Worm (Caenorhabditis elegans) whole organism, young adult: Measurements from ENCODE around the gene ZK643.2.

Experiments
- C17E4.6 ChIP-seq: fragments of 200-800 bp; sonication (Bioruptor generic); IDR thresholded peaks from 2 replicates; pipeline ENCODE4 v1.3.6; 2022; ENCODE audit warnings: missing genetic modification reagents, missing genetic modification characterization, missing compliant biosample characterization
- D2030.7 ChIP-seq: fragments of 200-800 bp; sonication (Bioruptor generic); IDR thresholded peaks from 2 replicates; pipeline ENCODE4 v1.3.6; 2022; ENCODE audit warnings: missing genetic modification reagents, missing genetic modification characterization, missing compliant biosample characterization
- F10E7.11 ChIP-seq: sonication (generic microtip); optimal IDR thresholded peaks from 2 replicates; lab custom pipeline; 2017; ENCODE audit warnings: mild to moderate bottlenecking, missing genetic modification characterization, moderate library complexity, missing compliant biosample characterization
- F23B12.7 ChIP-seq: sonication (generic microtip); optimal IDR thresholded peaks from 2 replicates; lab custom pipeline; 2017; ENCODE audit warnings: missing genetic modification characterization, mild to moderate bottlenecking, missing compliant biosample characterization, antibody characterized with exemption, moderate library complexity; ENCODE audit not compliant: insufficient read depth
- F33H1.4 ChIP-seq: fragments of 200-800 bp; sonication (Bioruptor generic); IDR thresholded peaks from 2 replicates; pipeline ENCODE4 v1.3.6; 2022; ENCODE audit warnings: missing genetic modification reagents, missing genetic modification characterization, missing compliant biosample characterization
- F49E8.2 ChIP-seq: sonication (generic microtip); optimal IDR thresholded peaks from 3 replicates; lab custom pipeline; 2017; ENCODE audit warnings: missing genetic modification characterization, mild to moderate bottlenecking, missing compliant biosample characterization, antibody characterized with exemption, moderate library complexity; ENCODE audit not compliant: insufficient read depth
- K12H6.12 ChIP-seq: fragments of 200-800 bp; sonication (Bioruptor generic); optimal IDR thresholded peaks from 2 replicates; lab custom pipeline; 2018; ENCODE audit warnings: mild to moderate bottlenecking, missing genetic modification characterization, missing compliant biosample characterization
- Y56A3A.18 ChIP-seq: fragments of 200-800 bp; sonication (Bioruptor generic); IDR thresholded peaks from 2 replicates; pipeline ENCODE4 v1.3.6; 2022; ENCODE audit warnings: missing genetic modification reagents, missing genetic modification characterization, missing compliant biosample characterization
- Y67H2A.10 ChIP-seq: fragments of 200-800 bp; sonication (Bioruptor generic); conservative IDR thresholded peaks from 2 replicates; pipeline ENCODE4 v1.3.6; 2022; ENCODE audit warnings: missing genetic modification reagents, missing genetic modification characterization, missing compliant biosample characterization
- aptf-3 ChIP-seq: fragments of 200-800 bp; sonication (Bioruptor generic); IDR thresholded peaks from 2 replicates; pipeline ENCODE4 v1.3.6; 2022; ENCODE audit warnings: missing genetic modification characterization, missing compliant biosample characterization
- ccch-3 ChIP-seq: fragments of 200-800 bp; sonication (Bioruptor generic); optimal IDR thresholded peaks from 2 replicates; lab custom pipeline; 2018; ENCODE audit warnings: mild to moderate bottlenecking, missing genetic modification characterization, missing compliant biosample characterization
- cebp-1 ChIP-seq, 2 experiments: fragments of 200-800 bp in 1 of 2; sonication (Bioruptor generic) in 1 of 2; sonication (generic microtip) in 1 of 2; IDR thresholded peaks in 1 of 2; optimal IDR thresholded peaks in 1 of 2; 2 replicates each; pipeline versions ENCODE4 v1.3.6 to Lab custom; 2017 to 2022; ENCODE audit warnings: missing compliant biosample characterization in 2 of 2, missing genetic modification characterization in 2 of 2, mild to moderate bottlenecking in 1 of 2, missing genetic modification reagents in 1 of 2, moderate library complexity in 1 of 2
- ceh-100 ChIP-seq: fragments of 200-800 bp; sonication (Bioruptor generic); IDR thresholded peaks from 2 replicates; pipeline ENCODE4 v1.3.6; 2022; ENCODE audit warnings: missing genetic modification reagents, missing genetic modification characterization, missing compliant biosample characterization
- ceh-91 ChIP-seq: fragments of 200-800 bp; sonication (Bioruptor generic); IDR thresholded peaks from 2 replicates; pipeline ENCODE4 v1.3.6; 2022; ENCODE audit warnings: missing genetic modification reagents, missing genetic modification characterization, missing compliant biosample characterization
- dox-1 ChIP-seq: fragments of 200-800 bp; sonication (Bioruptor generic); IDR thresholded peaks from 2 replicates; pipeline ENCODE4 v1.3.6; 2022; ENCODE audit warnings: missing genetic modification reagents, missing genetic modification characterization, missing compliant biosample characterization
- dpff-1 ChIP-seq: sonication (generic microtip); optimal IDR thresholded peaks from 2 replicates; lab custom pipeline; 2017; ENCODE audit warnings: mild to moderate bottlenecking, missing genetic modification characterization, missing compliant biosample characterization
- dpl-1 ChIP-seq: fragments of 150-350 bp; optimal IDR thresholded peaks from 2 replicates; lab custom pipeline; 2014; ENCODE audit warnings: missing biosample characterization, missing genetic modification reagents, missing genetic modification characterization
- efl-1 ChIP-seq: fragments of 150-350 bp; optimal IDR thresholded peaks from 2 replicates; lab custom pipeline; 2014; ENCODE audit warnings: missing biosample characterization, missing genetic modification reagents, missing genetic modification characterization
- egl-18 ChIP-seq: fragments of 200-800 bp; sonication (Bioruptor generic); IDR thresholded peaks from 2 replicates; pipeline ENCODE4 v1.3.6; 2022; ENCODE audit warnings: missing genetic modification reagents, missing genetic modification characterization, missing compliant biosample characterization
- hsf-1 ChIP-seq: fragments of 200-800 bp; sonication (Bioruptor generic); IDR thresholded peaks from 2 replicates; pipeline ENCODE4 v1.3.6; 2022; ENCODE audit warnings: missing genetic modification reagents, missing genetic modification characterization, missing compliant biosample characterization
- lin-35 ChIP-seq, 3 experiments: fragments of 150-350 bp in 2 of 3; sonication (generic microtip) in 1 of 3; optimal IDR thresholded peaks; 2 replicates each; lab custom pipeline; 2014 to 2018; ENCODE audit warnings: missing biosample characterization in 3 of 3, missing genetic modification characterization in 3 of 3, missing genetic modification reagents in 3 of 3
- lin-54 ChIP-seq: fragments of 200-800 bp; sonication (Bioruptor generic); optimal IDR thresholded peaks from 2 replicates; lab custom pipeline; 2018; ENCODE audit warnings: mild to moderate bottlenecking, missing genetic modification characterization, missing compliant biosample characterization
- lsl-1 ChIP-seq: fragments of 200-800 bp; sonication (Bioruptor generic); optimal IDR thresholded peaks from 2 replicates; lab custom pipeline; 2018; ENCODE audit warnings: mild to moderate bottlenecking, missing genetic modification characterization, moderate library complexity, missing compliant biosample characterization
- madf-6 ChIP-seq: fragments of 200-800 bp; sonication (Bioruptor generic); IDR thresholded peaks from 2 replicates; pipeline ENCODE4 v1.3.6; 2022; ENCODE audit warnings: missing genetic modification reagents, missing genetic modification characterization, missing compliant biosample characterization
- madf-8 ChIP-seq: fragments of 200-800 bp; sonication (Bioruptor generic); conservative IDR thresholded peaks from 2 replicates; pipeline ENCODE4 v1.3.6; 2022; ENCODE audit warnings: missing genetic modification reagents, missing genetic modification characterization, missing compliant biosample characterization
- pbrm-1 ChIP-seq: fragments of 200-800 bp; sonication (Bioruptor generic); IDR thresholded peaks from 2 replicates; pipeline ENCODE4 v1.3.6; 2022; ENCODE audit warnings: missing genetic modification reagents, missing genetic modification characterization, missing compliant biosample characterization
- pha-4 ChIP-seq: fragments of 150-350 bp; sonication (generic microtip); optimal IDR thresholded peaks from 2 replicates; lab custom pipeline; 2014; ENCODE audit warnings: missing biosample characterization, missing genetic modification reagents, missing genetic modification characterization
- rcor-1 ChIP-seq: fragments of 200-800 bp; sonication (Bioruptor generic); IDR thresholded peaks from 2 replicates; pipeline ENCODE4 v1.3.6; 2022; ENCODE audit warnings: missing genetic modification reagents, missing genetic modification characterization, missing compliant biosample characterization
- repo-1 ChIP-seq: sonication (generic microtip); optimal IDR thresholded peaks from 2 replicates; lab custom pipeline; 2017; ENCODE audit warnings: mild to moderate bottlenecking, missing genetic modification characterization, missing compliant biosample characterization
- sdz-38 ChIP-seq: sonication (generic microtip); optimal IDR thresholded peaks from 2 replicates; lab custom pipeline; 2016; ENCODE audit warnings: missing genotype, missing genetic modification characterization, missing compliant biosample characterization
- snpc-1.3 ChIP-seq: sonication (generic microtip); optimal IDR thresholded peaks from 2 replicates; lab custom pipeline; 2017; ENCODE audit warnings: missing genetic modification characterization, mild to moderate bottlenecking, missing compliant biosample characterization, antibody characterized with exemption, moderate library complexity, missing genotype, missing genetic modification reagents; ENCODE audit not compliant: insufficient read depth
- snpc-3.4 ChIP-seq: sonication (generic microtip); optimal IDR thresholded peaks from 2 replicates; lab custom pipeline; 2017; ENCODE audit warnings: missing genetic modification characterization, mild to moderate bottlenecking, missing compliant biosample characterization, antibody characterized with exemption, moderate library complexity, missing genotype, missing genetic modification reagents
- unc-130 ChIP-seq: sonication (generic microtip); optimal IDR thresholded peaks from 2 replicates; lab custom pipeline; 2016; ENCODE audit warnings: missing genetic modification reagents, missing genetic modification characterization, missing compliant biosample characterization
- xnd-1 ChIP-seq: sonication (generic microtip); optimal IDR thresholded peaks from 2 replicates; lab custom pipeline; 2016; ENCODE audit warnings: missing genotype, missing genetic modification reagents, missing genetic modification characterization, missing compliant biosample characterization
- ztf-18 ChIP-seq: sonication (generic microtip); optimal IDR thresholded peaks from 2 replicates; lab custom pipeline; 2016; ENCODE audit warnings: missing genotype, mild to moderate bottlenecking, missing genetic modification characterization, missing compliant biosample characterization
- ztf-26 ChIP-seq: sonication (generic microtip); optimal IDR thresholded peaks from 2 replicates; lab custom pipeline; 2017; ENCODE audit warnings: missing genetic modification characterization, missing compliant biosample characterization

The ZK643.2 gene

ce11 chrIII:8999508-8999907 is 43.2 kb downstream of the ZK643.2 start, which contains the start of gene F59B2.3 (continued):
- no peak for TF ChIP-seq unc-130 (GFP tag; lab: Kevin White, UChicago)
- no peak for TF ChIP-seq dox-1
- no peak for TF ChIP-seq ccch-3 (GFP tag; lab: Kevin White, UChicago)
- no peak for TF ChIP-seq F10E7.11
- no peak for TF ChIP-seq F23B12.7 (tag; lab: Kevin White, UChicago)
- TF ChIP-seq ceh-100 (GFP tag; lab: Robert Waterston, UW): no peak
- TF ChIP-seq ztf-26 (tag; lab: Kevin White, UChicago): no peak
- no peak for TF ChIP-seq pbrm-1
- TF ChIP-seq pha-4 (tag; lab: Kevin White, UChicago): no peak
- TF ChIP-seq dpff-1 (tag; lab: Kevin White, UChicago): no peak
- peak; percentile 26 for TF ChIP-seq snpc-3.4 (tag; lab: Kevin White, UChicago)
- no peak for TF ChIP-seq aptf-3 (GFP tag; lab: Robert Waterston, UW)
- no peak for TF ChIP-seq K12H6.12 (tag; lab: Kevin White, UChicago)

- peak; percentile 76 for TF ChIP-seq xnd-1
- TF ChIP-seq F49E8.2 (tag; lab: Kevin White, UChicago): peak; percentile 17
- TF ChIP-seq C17E4.6 (GFP tag; lab: Robert Waterston, UW): peak; percentile 24; the same call in 1 of the 2 replicates
- peak; percentile 31; the same call in 1 of the 2 replicates for TF ChIP-seq dox-1
- TF ChIP-seq egl-18 (GFP tag; lab: Robert Waterston, UW): no peak
- TF ChIP-seq ztf-18 (tag; lab: Kevin White, UChicago): peak; percentile 7
- TF ChIP-seq efl-1 (GFP tag; lab: Kevin White, UChicago): peak; percentile 86
- peak; percentile 70 for TF ChIP-seq lin-54
- peak; percentile 63 for TF ChIP-seq ceh-91 (GFP tag; lab: Robert Waterston, UW)
- TF ChIP-seq hsf-1 (GFP tag; lab: Robert Waterston, UW): peak; percentile 52; the same call in 1 of the 2 replicates
- TF ChIP-seq sdz-38: no peak
- TF ChIP-seq rcor-1 (GFP tag; lab: Robert Waterston, UW): 0 out of 2 replicates have a peak, but pooled peaks have one; percentile 31
- peak; percentile 66 for TF ChIP-seq D2030.7 (GFP tag; lab: Robert Waterston, UW)
- TF ChIP-seq madf-8 (GFP tag; lab: Robert Waterston, UW): peak; percentile 68
- no peak for TF ChIP-seq repo-1 (tag; lab: Kevin White, UChicago)
- TF ChIP-seq pbrm-1: peak; percentile 18; the same call in 1 of the 2 replicates
- TF ChIP-seq madf-6 (GFP tag; lab: Robert Waterston, UW): peak; percentile 91
- no peak for TF ChIP-seq Y67H2A.10 (GFP tag; lab: Robert Waterston, UW)
- TF ChIP-seq lsl-1 (GFP tag; lab: Kevin White, UChicago): peak; percentile 83
- TF ChIP-seq lin-35 (GFP tag; optimal IDR thresholded peaks at IDR 0.05; lab: Kevin White, UChicago): peak in 1 of 3 experiments; percentile 47
- TF ChIP-seq Y56A3A.18 (GFP tag; lab: Robert Waterston, UW): no peak
- no peak for TF ChIP-seq cebp-1 (GFP tag; IDR thresholded peaks at IDR 0.05; lab: Robert Waterston, UW)
- TF ChIP-seq cebp-1 (tag; optimal IDR thresholded peaks at IDR 0.05; lab: Kevin White, UChicago): no peak
- TF ChIP-seq snpc-1.3: no peak
- TF ChIP-seq dpl-1 (GFP tag; lab: Kevin White, UChicago): peak; percentile 75
- peak; percentile 91 for TF ChIP-seq F33H1.4 (GFP tag; lab: Robert Waterston, UW)
- TF ChIP-seq, all 124 proteins: peak for 18
Measured at ce11 chrIII:9001491-9001890, 45.2 kb downstream of the ZK643.2 start.
